Fruit fly (Drosophila melanogaster): ENCODE data around the gene Ir85a.

Ir85a gene

DNA sequence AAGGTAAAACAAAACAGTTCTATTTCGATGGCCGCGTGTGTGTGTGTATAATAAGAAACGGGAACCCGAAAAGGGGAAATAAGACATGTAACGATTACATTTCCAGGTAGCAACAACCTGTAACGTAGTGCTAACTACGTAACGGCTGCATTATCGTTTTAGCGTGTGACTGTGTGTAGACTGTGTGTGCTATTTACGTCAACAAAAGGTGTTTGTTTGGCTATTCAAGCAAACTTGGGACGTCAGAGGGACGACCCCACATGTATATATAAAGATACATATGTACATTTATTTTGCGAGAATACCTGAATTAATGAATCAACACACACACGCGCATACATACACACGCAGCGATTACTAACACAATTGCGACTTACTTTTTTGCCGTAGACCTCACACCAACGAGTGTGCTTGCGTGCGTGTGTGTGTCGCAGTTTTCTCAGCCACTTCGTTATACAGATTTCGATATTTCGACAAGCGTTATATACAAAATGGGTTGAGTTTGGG, 25.1 kb downstream of the Ir85a start (continued):
- no peak for TF ChIP-seq CG11560 (tag; IDR thresholded peaks at IDR 0.05)
- TF ChIP-seq nerfin-2 (GFP tag; IDR thresholded peaks at IDR 0.05; ENCODE audit: partially characterized antibody) = no peak
- TF ChIP-seq gem (tag; optimal IDR thresholded peaks at IDR 0.05) = no peak
- no peak for TF ChIP-seq hth (optimal IDR thresholded peaks at IDR 0.05)
- no peak for TF ChIP-seq peb (GFP tag; IDR thresholded peaks at IDR 0.05)
- TF ChIP-seq TFAM (GFP tag; optimal IDR thresholded peaks at IDR 0.05) = no peak
- no peak for TF ChIP-seq CG7745 (tag; optimal IDR thresholded peaks at IDR 0.05)
- peak; percentile 26 for TF ChIP-seq abd-A (tag; optimal IDR thresholded peaks at IDR 0.05)
- no peak for TF ChIP-seq CG2116 (GFP tag; optimal IDR thresholded peaks at IDR 0.05)
- TF ChIP-seq Spps (tag; optimal IDR thresholded peaks at IDR 0.05) = no peak
- peak; percentile 8 for TF ChIP-seq pzg (GFP tag; optimal IDR thresholded peaks at IDR 0.05)
- TF ChIP-seq vnd (GFP tag; IDR thresholded peaks at IDR 0.05; ENCODE audit: partially characterized antibody) = no peak
- TF ChIP-seq eve (GFP tag; optimal IDR thresholded peaks at IDR 0.05) = peak in 1 of 2 experiments; percentile 80
- TF ChIP-seq Deaf1 (tag; optimal IDR thresholded peaks at IDR 0.05) = no peak
- TF ChIP-seq CG1529 (GFP tag; optimal IDR thresholded peaks at IDR 0.05) = no peak
- no peak for TF ChIP-seq dm (GFP tag; optimal IDR thresholded peaks at IDR 0.05)
- TF ChIP-seq al (GFP tag; IDR thresholded peaks at IDR 0.05) = no peak
- TF ChIP-seq Hmx (GFP tag; optimal IDR thresholded peaks at IDR 0.05) = no peak
- TF ChIP-seq CG4707 (GFP tag; optimal IDR thresholded peaks at IDR 0.05) = no peak
- no peak for TF ChIP-seq Abd-B (GFP tag; optimal IDR thresholded peaks at IDR 0.05)
- TF ChIP-seq esg (GFP tag; conservative IDR thresholded peaks at IDR 0.05) = no peak
- no peak for TF ChIP-seq Poxn (GFP tag; IDR thresholded peaks at IDR 0.05)
- TF ChIP-seq sna (GFP tag; IDR thresholded peaks at IDR 0.05; ENCODE audit: partially characterized antibody) = no peak
- peak; percentile 48 for TF ChIP-seq CG15696 (tag; optimal IDR thresholded peaks at IDR 0.05)
- peak; percentile 13 for TF ChIP-seq Dip3 (GFP tag; optimal IDR thresholded peaks at IDR 0.05)
- TF ChIP-seq unc-4 (GFP tag; IDR thresholded peaks at IDR 0.05; ENCODE audit: partially characterized antibody) = no peak
- TF ChIP-seq CG12219 (GFP tag; optimal IDR thresholded peaks at IDR 0.05) = peak; percentile 11
- TF ChIP-seq YL-1 (GFP tag; optimal IDR thresholded peaks at IDR 0.05) = no peak
- no peak for TF ChIP-seq disco-r (GFP tag; optimal IDR thresholded peaks at IDR 0.05)
- no peak for TF ChIP-seq ato (GFP tag; IDR thresholded peaks at IDR 0.05; ENCODE audit: partially characterized antibody)
- no peak for TF ChIP-seq Doc2 (GFP tag; IDR thresholded peaks at IDR 0.05)
- TF ChIP-seq CG4820 (GFP tag; optimal IDR thresholded peaks at IDR 0.05) = no peak
- peak; percentile 37; the same call in 1 of the 3 replicates for TF ChIP-seq CG6175 (GFP tag; IDR thresholded peaks at IDR 0.05)
- no peak for TF ChIP-seq Dref (GFP tag; IDR thresholded peaks at IDR 0.05)
- no peak for TF ChIP-seq ham (GFP tag; IDR thresholded peaks at IDR 0.05)
- peak; percentile 24 for TF ChIP-seq Meics (GFP tag; optimal IDR thresholded peaks at IDR 0.05)
- TF ChIP-seq ac (GFP tag; optimal IDR thresholded peaks at IDR 0.05) = peak; percentile 29
- no peak for TF ChIP-seq CG31365 (tag; optimal IDR thresholded peaks at IDR 0.05)
- no peak for TF ChIP-seq Neu2 (GFP tag; optimal IDR thresholded peaks at IDR 0.05; ENCODE audit: borderline replicate concordance)
- TF ChIP-seq CG6683 (GFP tag; optimal IDR thresholded peaks at IDR 0.05) = peak; percentile 36
- peak; percentile 22 for TF ChIP-seq CG17912 (GFP tag; optimal IDR thresholded peaks at IDR 0.05)
- TF ChIP-seq CG12659 (GFP tag; optimal IDR thresholded peaks at IDR 0.05) = peak; percentile 4
- TF ChIP-seq tio (GFP tag; optimal IDR thresholded peaks at IDR 0.05) = no peak
- no peak for TF ChIP-seq CG14667 (GFP tag; IDR thresholded peaks at IDR 0.05)
- TF ChIP-seq CG17328 (GFP tag; IDR thresholded peaks at IDR 0.05) = no peak
- TF ChIP-seq exex (tag; optimal IDR thresholded peaks at IDR 0.05) = no peak
- peak; percentile 8; the same call in 1 of the 2 replicates for TF ChIP-seq Adf1 (GFP tag; IDR thresholded peaks at IDR 0.05)
- TF ChIP-seq BtbVII (GFP tag; optimal IDR thresholded peaks at IDR 0.05) = no peak
- TF ChIP-seq CG9609 (GFP tag; optimal IDR thresholded peaks at IDR 0.05) = no peak
- TF ChIP-seq CG18476 (GFP tag; optimal IDR thresholded peaks at IDR 0.05) = peak; percentile 19
- peak; percentile 63; the same call in 1 of the 2 replicates for TF ChIP-seq CG14014 (GFP tag; IDR thresholded peaks at IDR 0.05)

All from whole organism, embryonic.